Fruit fly (Drosophila melanogaster): ENCODE measurements around the gene CG13398.
A peak's percentile ranks its signal among the peaks of the same experiment; 100 is the strongest.

Gene CG13398

dm6 chr2L:8381508-8382036 lies 33.5 kb downstream of the CG13398 start, which contains the start of gene AlaRS (continued):
- TF ChIP-seq crol (GFP tag; IDR thresholded peaks at IDR 0.05): no peak
- TF ChIP-seq dysf (GFP tag; IDR thresholded peaks at IDR 0.05): no peak; the same call in 2 of the 3 replicates
- no peak for TF ChIP-seq CG3163 (GFP tag; optimal IDR thresholded peaks at IDR 0.05)
- peak; percentile 72 for TF ChIP-seq MBD-R2 (GFP tag; IDR thresholded peaks at IDR 0.05)
- TF ChIP-seq kni (GFP tag; optimal IDR thresholded peaks at IDR 0.05): peak; percentile 58
- no peak for TF ChIP-seq al (GFP tag; IDR thresholded peaks at IDR 0.05)
- no peak for TF ChIP-seq Dad (GFP tag; optimal IDR thresholded peaks at IDR 0.05)
- TF ChIP-seq vnd (GFP tag; IDR thresholded peaks at IDR 0.05; ENCODE audit: partially characterized antibody): peak; percentile 47; the same call in 2 of the 3 replicates
- TF ChIP-seq z (GFP tag; IDR thresholded peaks at IDR 0.05): no peak
- peak; percentile 3 for TF ChIP-seq CG12219 (GFP tag; optimal IDR thresholded peaks at IDR 0.05)
- no peak for TF ChIP-seq CG10366 (GFP tag; IDR thresholded peaks at IDR 0.05)
- no peak for TF ChIP-seq ham (GFP tag; IDR thresholded peaks at IDR 0.05)
- no peak for TF ChIP-seq gfzf (GFP tag; optimal IDR thresholded peaks at IDR 0.05)
- TF ChIP-seq Blimp-1 (GFP tag; optimal IDR thresholded peaks at IDR 0.05): peak; percentile 54
- peak; percentile 83 for TF ChIP-seq YL-1 (GFP tag; optimal IDR thresholded peaks at IDR 0.05)
- TF ChIP-seq mirr (GFP tag; optimal IDR thresholded peaks at IDR 0.05): no peak
- TF ChIP-seq pros (GFP tag; optimal IDR thresholded peaks at IDR 0.05): no peak
- no peak for TF ChIP-seq CG10565 (GFP tag; optimal IDR thresholded peaks at IDR 0.05)
- no peak for TF ChIP-seq ttk (GFP tag; IDR thresholded peaks at IDR 0.05)
- peak; percentile 49 for TF ChIP-seq CG3281 (GFP tag; optimal IDR thresholded peaks at IDR 0.05)
- TF ChIP-seq ro (GFP tag; IDR thresholded peaks at IDR 0.05): no peak
- peak; percentile 66 for TF ChIP-seq CG2120 (GFP tag; optimal IDR thresholded peaks at IDR 0.05)
- no peak for TF ChIP-seq CG3065 (GFP tag; optimal IDR thresholded peaks at IDR 0.05)
- TF ChIP-seq CG5245 (GFP tag; optimal IDR thresholded peaks at IDR 0.05): no peak
- TF ChIP-seq CG4404 (GFP tag; IDR thresholded peaks at IDR 0.05): no peak
- peak; percentile 68 for TF ChIP-seq Dref (GFP tag; IDR thresholded peaks at IDR 0.05)
- TF ChIP-seq CG34224 (GFP tag; IDR thresholded peaks at IDR 0.05; ENCODE audit: partially characterized antibody): peak; percentile 61
- TF ChIP-seq gem (tag; optimal IDR thresholded peaks at IDR 0.05): peak; percentile 70
- peak; percentile 20 for TF ChIP-seq CG1233 (GFP tag; optimal IDR thresholded peaks at IDR 0.05)
- TF ChIP-seq TFAM (GFP tag; optimal IDR thresholded peaks at IDR 0.05): no peak
- TF ChIP-seq Spps (tag; optimal IDR thresholded peaks at IDR 0.05): peak; percentile 23
- no peak for TF ChIP-seq so (GFP tag; IDR thresholded peaks at IDR 0.05)
- no peak for TF ChIP-seq CG18011 (GFP tag; optimal IDR thresholded peaks at IDR 0.05)
- no peak for TF ChIP-seq CG31388 (GFP tag; optimal IDR thresholded peaks at IDR 0.05)
- TF ChIP-seq CG7928 (GFP tag; optimal IDR thresholded peaks at IDR 0.05): no peak
- peak; percentile 22 for TF ChIP-seq gro (GFP tag; optimal IDR thresholded peaks at IDR 0.05)
- TF ChIP-seq CG31365 (tag; optimal IDR thresholded peaks at IDR 0.05): no peak
- no peak for TF ChIP-seq CG11247 (GFP tag; IDR thresholded peaks at IDR 0.05)
- TF ChIP-seq gcm2 (GFP tag; optimal IDR thresholded peaks at IDR 0.05): no peak
- no peak for TF ChIP-seq wdn (GFP tag; IDR thresholded peaks at IDR 0.05)
- TF ChIP-seq CG9932 (GFP tag; IDR thresholded peaks at IDR 0.05): peak; percentile 49
- TF ChIP-seq tup (GFP tag; optimal IDR thresholded peaks at IDR 0.05): no peak
- no peak for TF ChIP-seq CG8290 (GFP tag; optimal IDR thresholded peaks at IDR 0.05)
- no peak for TF ChIP-seq CG8290 (tag; optimal IDR thresholded peaks at IDR 0.05)
- TF ChIP-seq unpg (GFP tag; optimal IDR thresholded peaks at IDR 0.05): peak; percentile 41
- TF ChIP-seq CG15269 (tag; optimal IDR thresholded peaks at IDR 0.05): peak; percentile 39
- no peak for TF ChIP-seq Dek (tag; optimal IDR thresholded peaks at IDR 0.05)
- peak; percentile 16 for TF ChIP-seq Asciz (GFP tag; optimal IDR thresholded peaks at IDR 0.05)
- no peak for TF ChIP-seq CG33213 (GFP tag; optimal IDR thresholded peaks at IDR 0.05)
- TF ChIP-seq CG13424 (tag; optimal IDR thresholded peaks at IDR 0.05): peak; percentile 58
- TF ChIP-seq ken (GFP tag; IDR thresholded peaks at IDR 0.05): no peak; the same call in 2 of the 3 replicates
- no peak for TF ChIP-seq CG15073 (GFP tag; optimal IDR thresholded peaks at IDR 0.05)

Data from whole organism, embryonic.